Fruit fly (Drosophila melanogaster): ENCODE measurements around the gene Msp300.

Msp300 gene

DNA sequence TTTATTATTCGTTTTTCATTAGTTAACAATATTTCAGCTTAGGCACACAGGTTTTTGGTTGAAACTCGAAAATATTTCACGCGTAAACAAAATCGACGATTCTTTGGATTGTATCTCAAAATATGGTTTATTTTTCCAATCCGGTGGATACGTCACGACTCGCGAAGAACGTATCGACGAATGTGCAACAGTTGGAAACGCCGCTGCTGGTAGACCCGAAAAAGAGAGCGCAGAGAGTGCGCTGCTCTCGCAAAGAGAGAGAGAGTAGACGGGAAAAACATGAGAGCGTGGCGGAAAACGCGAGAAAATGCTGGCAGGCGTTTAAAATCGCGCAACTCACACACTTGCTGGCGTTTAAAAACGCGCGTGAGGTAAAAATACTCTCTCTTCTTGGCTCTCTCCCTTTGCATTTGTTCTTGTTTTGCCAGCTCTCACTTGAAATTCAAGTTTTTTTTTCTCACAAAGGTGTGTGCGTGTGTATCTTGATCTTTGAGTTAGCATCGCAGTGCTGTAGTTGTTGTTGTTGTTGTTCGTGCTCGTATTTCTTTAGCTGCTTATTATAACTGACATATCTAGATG lies 136.6 kb downstream of the Msp300 start (continued):
- TF ChIP-seq Asciz (GFP tag; optimal IDR thresholded peaks at IDR 0.05) (peak; percentile 33), Atf-2 (GFP tag; optimal IDR thresholded peaks at IDR 0.05) (no peak), CG17912 (GFP tag; optimal IDR thresholded peaks at IDR 0.05) (no peak), CG10565 (GFP tag; optimal IDR thresholded peaks at IDR 0.05) (no peak), D19B (GFP tag; optimal IDR thresholded peaks at IDR 0.05) (no peak), gsb (GFP tag; IDR thresholded peaks at IDR 0.05) (no peak), TFAM (GFP tag; optimal IDR thresholded peaks at IDR 0.05) (no peak), Poxn (GFP tag; IDR thresholded peaks at IDR 0.05) (no peak), gro (GFP tag; optimal IDR thresholded peaks at IDR 0.05) (peak; percentile 25), sna (GFP tag; IDR thresholded peaks at IDR 0.05; ENCODE audit: partially characterized antibody) (peak; percentile 69), sens (GFP tag) (peak; percentile 64), CG31365 (tag; optimal IDR thresholded peaks at IDR 0.05) (peak; percentile 36), Rfx (GFP tag; IDR thresholded peaks at IDR 0.05) (peak; percentile 14; the same call in 1 of the 2 replicates), z (GFP tag; IDR thresholded peaks at IDR 0.05) (no peak), ato (GFP tag; IDR thresholded peaks at IDR 0.05; ENCODE audit: partially characterized antibody) (no peak; the same call in 1 of the 2 replicates), CG1602 (GFP tag; optimal IDR thresholded peaks at IDR 0.05) (no peak), ara (GFP tag; IDR thresholded peaks at IDR 0.05) (no peak), Abd-B (GFP tag; optimal IDR thresholded peaks at IDR 0.05) (no peak), CG10431 (GFP tag; optimal IDR thresholded peaks at IDR 0.05) (peak; percentile 41), wor (GFP tag; IDR thresholded peaks at IDR 0.05) (no peak), CG11398 (GFP tag; optimal IDR thresholded peaks at IDR 0.05) (no peak), CG4404 (GFP tag; IDR thresholded peaks at IDR 0.05) (no peak), CG13775 (GFP tag; optimal IDR thresholded peaks at IDR 0.05) (no peak), Lim3 (GFP tag; IDR thresholded peaks at IDR 0.05) (no peak), CG6813 (GFP tag; optimal IDR thresholded peaks at IDR 0.05) (no peak), CG17802 (tag; optimal IDR thresholded peaks at IDR 0.05) (no peak), CG12219 (GFP tag; optimal IDR thresholded peaks at IDR 0.05) (peak; percentile 39), Aef1 (GFP tag; IDR thresholded peaks at IDR 0.05) (no peak), hkb (optimal IDR thresholded peaks at IDR 0.05) (no peak), hkb (GFP tag; IDR thresholded peaks at IDR 0.05) (peak; percentile 61), CG7963 (GFP tag; IDR thresholded peaks at IDR 0.05; ENCODE audit: partially characterized antibody) (no peak), br (optimal IDR thresholded peaks at IDR 0.05) (no peak), HmgZ (tag; optimal IDR thresholded peaks at IDR 0.05) (peak; percentile 17), CG12155 (GFP tag; optimal IDR thresholded peaks at IDR 0.05) (no peak), CG6683 (GFP tag; optimal IDR thresholded peaks at IDR 0.05) (no peak), Max (GFP tag; optimal IDR thresholded peaks at IDR 0.05) (no peak), toy (GFP tag; IDR thresholded peaks at IDR 0.05) (no peak), CG11696 (GFP tag; IDR thresholded peaks at IDR 0.05) (no peak; the same call in 1 of the 2 replicates), stwl (tag; optimal IDR thresholded peaks at IDR 0.05) (no peak), kni (GFP tag; optimal IDR thresholded peaks at IDR 0.05) (peak; percentile 88), hbn (GFP tag; IDR thresholded peaks at IDR 0.05; ENCODE audit: partially characterized antibody) (peak; percentile 78), H15 (GFP tag; IDR thresholded peaks at IDR 0.05) (no peak), CG11560 (tag; IDR thresholded peaks at IDR 0.05) (no peak), Oaz (GFP tag; IDR thresholded peaks at IDR 0.05) (no peak), CG8944 (GFP tag; optimal IDR thresholded peaks at IDR 0.05) (no peak), h (optimal IDR thresholded peaks at IDR 0.05) (no peak), CG15479 (GFP tag; optimal IDR thresholded peaks at IDR 0.05) (peak; percentile 87), CG4424 (GFP tag; optimal IDR thresholded peaks at IDR 0.05) (no peak), Awh (GFP tag; IDR thresholded peaks at IDR 0.05) (0 out of 2 replicates have a peak, but pooled peaks have one; percentile 23), CG11504 (tag; optimal IDR thresholded peaks at IDR 0.05) (peak; percentile 47), CHES-1-like (GFP tag; optimal IDR thresholded peaks at IDR 0.05) (no peak), psq (GFP tag; optimal IDR thresholded peaks at IDR 0.05) (no peak)

Data from whole organism, embryonic.